Worm (Caenorhabditis elegans) whole organism, midembryonic: ENCODE results near the gene C40H1.7.
A peak's percentile ranks its signal among the peaks of the same experiment; 100 is the strongest.

Experiments used
- T22C8.4 ChIP-seq: fragments of 200-800 bp; sonication (Bioruptor generic); IDR thresholded peaks from 2 replicates; pipeline ENCODE4 v1.3.6; 2022; ENCODE audit warnings: missing genetic modification characterization, missing compliant biosample characterization
- cog-1 ChIP-seq: sonication (generic microtip); optimal IDR thresholded peaks from 2 replicates; lab custom pipeline; 2016; ENCODE audit warnings: missing genetic modification characterization, missing compliant biosample characterization
- flt-1 ChIP-seq: fragments of 200-800 bp; sonication (Bioruptor generic); IDR thresholded peaks from 2 replicates; pipeline ENCODE4 v1.3.6; 2022; ENCODE audit warnings: missing genetic modification characterization, missing compliant biosample characterization
- klf-2 ChIP-seq: fragments of 200-800 bp; sonication (Bioruptor generic); conservative IDR thresholded peaks from 2 replicates; pipeline ENCODE4 v1.3.6; 2022; ENCODE audit warnings: missing genetic modification reagents, missing genetic modification characterization, missing compliant biosample characterization
- med-1 ChIP-seq: sonication (generic microtip); optimal IDR thresholded peaks from 2 replicates; lab custom pipeline; 2017; ENCODE audit warnings: missing genetic modification characterization, mild to moderate bottlenecking, missing compliant biosample characterization, antibody characterized with exemption, missing genetic modification reagents; ENCODE audit not compliant: insufficient read depth
- ref-1 ChIP-seq: fragments of 200-800 bp; sonication (Bioruptor generic); conservative IDR thresholded peaks from 2 replicates; pipeline ENCODE4 v1.3.6; 2022; ENCODE audit warnings: missing genetic modification reagents, missing genetic modification characterization, missing compliant biosample characterization
- tab-1 ChIP-seq: fragments of 200-800 bp; sonication (Bioruptor generic); IDR thresholded peaks from 2 replicates; pipeline ENCODE4 v1.3.6; 2022; ENCODE audit warnings: missing genetic modification characterization, missing compliant biosample characterization
- ztf-23 ChIP-seq: fragments of 200-800 bp; sonication (Bioruptor generic); IDR thresholded peaks from 2 replicates; pipeline ENCODE4 v1.3.6; 2022; ENCODE audit warnings: missing genetic modification reagents, missing genetic modification characterization, missing compliant biosample characterization
- ztf-29 ChIP-seq: fragments of 200-800 bp; sonication (Bioruptor generic); IDR thresholded peaks from 2 replicates; pipeline ENCODE4 v1.3.6; 2022; ENCODE audit warnings: missing genetic modification reagents, missing genetic modification characterization, missing compliant biosample characterization

C40H1.7 gene

ce11 chrIII:9346722-9347121 is 21.9 kb downstream of the C40H1.7 start:
- TF ChIP-seq med-1 (GFP tag; lab: Kevin White, UChicago) (no peak), ztf-23 (GFP tag; lab: Robert Waterston, UW) (0 out of 2 replicates have a peak, but pooled peaks have one; percentile 14), ref-1 (no peak), klf-2 (GFP tag; lab: Robert Waterston, UW) (no peak), ztf-29 (no peak), cog-1 (tag; lab: Kevin White, UChicago) (no peak), flt-1 (no peak)

ce11 chrIII:9353814-9354213 is 29.0 kb downstream of the C40H1.7 start:
- no peak for TF ChIP-seq cog-1 (tag; lab: Kevin White, UChicago)
- no peak for TF ChIP-seq tab-1
- TF ChIP-seq ztf-29 = no peak
- no peak for TF ChIP-seq ref-1
- no peak for TF ChIP-seq ztf-23 (GFP tag; lab: Robert Waterston, UW)
- no peak for TF ChIP-seq med-1 (GFP tag; lab: Kevin White, UChicago)
- TF ChIP-seq klf-2 (GFP tag; lab: Robert Waterston, UW) = no peak
- TF ChIP-seq flt-1 = no peak

- TF ChIP-seq tab-1 (no peak), ztf-23 (GFP tag; lab: Robert Waterston, UW) (no peak), med-1 (GFP tag; lab: Kevin White, UChicago) (no peak), ref-1 (no peak), ztf-29 (no peak), T22C8.4 (no peak), flt-1 (no peak)
These were observed 30.7 kb downstream of the C40H1.7 start, which contains the start of gene chtb-1 for ce11 chrIII:9355412-9355969. chtb-1 (minus strand) TSS chrIII:9355462.

- TF ChIP-seq T22C8.4 (no peak), ztf-23 (GFP tag; lab: Robert Waterston, UW) (no peak), med-1 (GFP tag; lab: Kevin White, UChicago) (no peak), klf-2 (GFP tag; lab: Robert Waterston, UW) (no peak), ref-1 (no peak), flt-1 (no peak), tab-1 (no peak), cog-1 (tag; lab: Kevin White, UChicago) (no peak), ztf-29 (no peak)
These were observed 34.2 kb downstream of the C40H1.7 start, which contains the start of gene K04H4.5 for ce11 chrIII:9359060-9359459. K04H4.5 (plus strand) TSS chrIII:9359360.

ce11 chrIII:9361228-9361627 is 36.4 kb downstream of the C40H1.7 start, which contains the start of gene flp-25:
flp-25 (plus strand) TSS chrIII:9361528.
- TF ChIP-seq ztf-29 (no peak), flt-1 (no peak), klf-2 (GFP tag; lab: Robert Waterston, UW) (no peak), cog-1 (tag; lab: Kevin White, UChicago) (no peak), ztf-23 (GFP tag; lab: Robert Waterston, UW) (no peak), T22C8.4 (no peak), tab-1 (no peak), med-1 (GFP tag; lab: Kevin White, UChicago) (no peak), ref-1 (no peak)

- no peak for TF ChIP-seq ref-1
- no peak for TF ChIP-seq tab-1
- TF ChIP-seq ztf-29 = no peak
- TF ChIP-seq med-1 (GFP tag; lab: Kevin White, UChicago) = no peak
- TF ChIP-seq ztf-23 (GFP tag; lab: Robert Waterston, UW) = no peak
- no peak for TF ChIP-seq cog-1 (tag; lab: Kevin White, UChicago)
- TF ChIP-seq T22C8.4 = no peak
- no peak for TF ChIP-seq klf-2 (GFP tag; lab: Robert Waterston, UW)
These were observed 41.6 kb downstream of the C40H1.7 start for ce11 chrIII:9366376-9366775.

- TF ChIP-seq klf-2 (GFP tag; lab: Robert Waterston, UW) = no peak
- no peak for TF ChIP-seq tab-1
- TF ChIP-seq cog-1 (tag; lab: Kevin White, UChicago) = no peak
- no peak for TF ChIP-seq ztf-23 (GFP tag; lab: Robert Waterston, UW)
These were observed 42.1 kb downstream of the C40H1.7 start, which contains the start of gene crn-6 for ce11 chrIII:9366971-9367370. crn-6 (plus strand) TSS chrIII:9367271.

- no peak for TF ChIP-seq klf-2 (GFP tag; lab: Robert Waterston, UW)
- no peak for TF ChIP-seq ztf-29
- no peak for TF ChIP-seq tab-1
- no peak for TF ChIP-seq med-1 (GFP tag; lab: Kevin White, UChicago)
These were observed 49.0 kb downstream of the C40H1.7 start for ce11 chrIII:9373779-9374178.
